Worm (Caenorhabditis elegans) whole organism, mixed stage, embryonic: ENCODE data around the gene srw-140.

ENCODE experiments used
- blmp-1 ChIP-seq: fragments of 150-350 bp; optimal IDR thresholded peaks from 2 replicates; lab custom pipeline; 2014; ENCODE audit warnings: missing biosample characterization, missing genetic modification characterization
- elt-1 ChIP-seq: sonication (generic microtip); optimal IDR thresholded peaks from 2 replicates; lab custom pipeline; 2017; ENCODE audit warnings: missing genetic modification characterization, mild to moderate bottlenecking, missing compliant biosample characterization, antibody characterized with exemption, moderate library complexity, borderline replicate concordance; ENCODE audit not compliant: insufficient read depth
- lsy-2 ChIP-seq: fragments of 150-350 bp; optimal IDR thresholded peaks from 2 replicates; lab custom pipeline; 2014; ENCODE audit warnings: missing biosample characterization, missing genetic modification characterization
- snpc-4 ChIP-seq: fragments of 150-350 bp; optimal IDR thresholded peaks from 2 replicates; lab custom pipeline; 2014; ENCODE audit warnings: missing biosample characterization, missing genetic modification characterization

ce11 chrV:5144541-5144940, 21.0 kb upstream of the srw-140 start, which contains the start of gene F14F9.2:
- TF ChIP-seq snpc-4 (no peak), lsy-2 (tag; lab: Kevin White, UChicago) (no peak), elt-1 (tag; lab: Kevin White, UChicago) (no peak), blmp-1 (tag; lab: Kevin White, UChicago) (no peak)
